Fruit fly (Drosophila melanogaster): ENCODE measurements around the gene Tollo.

DNA sequence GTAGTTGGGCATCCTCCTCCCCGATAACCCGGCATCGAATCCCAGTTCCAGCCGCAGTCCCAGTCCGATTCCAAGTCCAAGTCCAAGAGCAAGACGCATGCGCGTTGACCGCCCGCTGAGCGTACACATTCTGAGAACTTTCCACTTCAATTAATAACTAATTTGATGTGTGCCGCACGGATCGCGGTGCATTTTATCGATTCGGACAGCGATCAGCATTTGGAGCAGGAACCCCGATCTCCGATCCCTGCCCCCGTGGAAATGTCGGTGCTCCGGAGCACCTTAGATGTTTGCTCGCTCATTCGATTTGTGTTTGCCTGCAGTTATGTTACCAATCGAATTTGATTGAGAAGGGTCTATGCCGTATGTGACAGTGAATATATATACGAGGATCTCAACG lies 18.7 kb downstream of the Tollo start:
- TF ChIP-seq CG8478 (optimal IDR thresholded peaks at IDR 0.05) (no peak), CTCF (optimal IDR thresholded peaks at IDR 0.05) (no peak)
